Worm (Caenorhabditis elegans): ENCODE results near the gene bre-5.

DNA sequence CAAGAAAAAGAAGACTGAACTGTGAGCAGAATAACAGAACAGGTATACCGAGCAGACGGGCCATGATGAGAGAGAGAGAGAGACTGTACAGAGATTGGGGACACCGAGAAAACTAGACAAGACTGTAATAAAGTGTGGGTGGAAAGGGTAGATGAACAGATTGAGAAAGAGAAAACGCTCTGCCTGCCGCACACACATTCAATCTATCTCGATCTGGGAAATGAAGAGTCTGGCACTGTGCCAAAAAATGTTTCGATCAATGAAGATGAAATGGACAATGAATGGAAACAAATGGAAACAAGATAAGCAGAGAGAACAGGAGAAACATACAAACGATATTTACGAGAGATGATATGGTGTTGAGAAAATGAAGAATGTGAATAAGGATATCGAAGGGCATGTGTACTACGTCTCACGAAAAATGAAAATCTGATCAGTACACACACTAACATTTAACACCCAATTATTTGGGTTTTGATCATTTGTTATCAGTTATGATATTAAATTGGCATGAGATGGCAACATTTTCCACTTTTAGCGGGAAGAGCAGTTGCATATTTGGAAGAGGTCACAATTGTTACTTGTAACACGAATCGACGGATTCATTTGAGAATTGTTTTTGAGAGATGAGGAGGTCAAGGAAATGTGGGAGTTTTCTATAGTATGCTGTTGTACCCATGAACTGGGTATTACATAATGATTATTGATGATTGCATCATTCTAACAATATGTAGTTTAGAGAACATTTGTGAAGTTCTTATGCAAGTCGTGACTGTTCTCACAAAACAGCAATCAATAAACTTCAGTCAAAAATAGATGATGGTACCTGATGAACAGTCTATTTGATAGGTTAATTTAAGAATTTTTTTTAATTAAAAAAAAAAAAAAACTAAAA lies 5.9 kb downstream of the bre-5 start:
- no peak for TF ChIP-seq nhr-76 (tag; optimal IDR thresholded peaks at IDR 0.05)
- no peak for TF ChIP-seq mls-2 (tag; optimal IDR thresholded peaks at IDR 0.05)
- TF ChIP-seq ztf-11 (tag; optimal IDR thresholded peaks at IDR 0.05), result no peak
- TF ChIP-seq snpc-4 (tag; optimal IDR thresholded peaks at IDR 0.05), result no peak
- no peak for TF ChIP-seq elt-3 (tag; optimal IDR thresholded peaks at IDR 0.05)
- TF ChIP-seq nhr-237 (tag; optimal IDR thresholded peaks at IDR 0.05), result no peak
- no peak for TF ChIP-seq ceh-43 (GFP tag; optimal IDR thresholded peaks at IDR 0.05)
- no peak for TF ChIP-seq unc-62 (GFP tag; optimal IDR thresholded peaks at IDR 0.05)
- no peak for TF ChIP-seq lsy-2 (tag; optimal IDR thresholded peaks at IDR 0.05)
- no peak for TF ChIP-seq ces-1 (GFP tag; optimal IDR thresholded peaks at IDR 0.05)

Measured in whole organism, mixed stage, embryonic.